Worm (Caenorhabditis elegans): ENCODE measurements around the gene C18A11.3.

DNA sequence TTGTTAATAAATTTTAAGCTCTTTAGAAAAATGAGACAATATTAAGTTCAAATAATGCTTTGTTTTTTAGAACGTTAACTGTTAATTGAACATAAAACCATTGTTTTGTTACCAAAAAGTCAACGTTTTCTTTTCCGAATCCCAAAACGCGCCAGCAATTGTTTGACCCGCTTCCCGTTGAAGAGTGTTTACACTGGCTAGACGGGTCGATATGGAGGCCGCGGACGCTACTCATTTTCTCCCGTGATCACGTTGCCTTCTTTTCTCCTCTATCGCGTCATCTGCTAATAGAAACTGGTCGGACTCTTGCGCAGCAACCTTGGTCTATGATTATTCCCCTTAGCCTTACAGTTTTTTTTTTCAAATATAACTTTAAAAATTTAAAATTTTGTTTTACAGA, 31.8 kb upstream of the C18A11.3 start, which contains the start of gene C34D10.1:
- TF ChIP-seq him-1 (tag; optimal IDR thresholded peaks at IDR 0.05) (peak; percentile 17), W03F9.2 (tag; optimal IDR thresholded peaks at IDR 0.05) (no peak)
